Fruit fly (Drosophila melanogaster): ENCODE measurements around the gene zfh1.

Gene zfh1

DNA sequence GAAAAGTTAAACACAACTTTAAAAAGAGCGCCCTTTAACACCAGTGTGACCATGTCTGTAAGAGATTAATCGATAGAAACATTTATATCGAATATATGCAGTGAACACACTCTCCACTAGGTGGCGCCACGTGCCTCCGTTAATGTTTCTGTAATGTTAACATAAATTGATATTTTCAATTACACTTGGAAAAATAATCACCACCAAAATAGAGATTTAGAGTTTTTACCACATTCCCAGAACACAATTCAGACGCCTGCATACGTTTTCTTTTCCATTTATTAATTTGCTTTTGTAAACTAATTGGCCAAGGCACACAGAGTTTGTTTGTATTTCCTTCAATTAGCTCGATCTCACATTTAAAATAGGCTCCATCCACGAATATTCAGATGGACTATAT is 23.6 kb downstream of the zfh1 start (continued):
- TF ChIP-seq ewg (GFP tag; optimal IDR thresholded peaks at IDR 0.05) (no peak), CG4854 (GFP tag; optimal IDR thresholded peaks at IDR 0.05) (peak; percentile 6), wor (GFP tag; IDR thresholded peaks at IDR 0.05) (0 out of 2 replicates have a peak, but pooled peaks have one; percentile 12), CG1529 (GFP tag; optimal IDR thresholded peaks at IDR 0.05) (no peak), CG4730 (GFP tag; IDR thresholded peaks at IDR 0.05) (no peak), CG8281 (tag; optimal IDR thresholded peaks at IDR 0.05) (no peak), Rfx (GFP tag; IDR thresholded peaks at IDR 0.05) (peak; percentile 89), CG15601 (tag; optimal IDR thresholded peaks at IDR 0.05) (peak; percentile 5), cwo (GFP tag; optimal IDR thresholded peaks at IDR 0.05) (no peak), ara (GFP tag; IDR thresholded peaks at IDR 0.05) (peak; percentile 76; the same call in 1 of the 2 replicates), ERR (GFP tag; optimal IDR thresholded peaks at IDR 0.05) (no peak), lbe (GFP tag; optimal IDR thresholded peaks at IDR 0.05) (no peak), chinmo (GFP tag; IDR thresholded peaks at IDR 0.05; ENCODE audit: partially characterized antibody) (no peak), gfzf (GFP tag; optimal IDR thresholded peaks at IDR 0.05) (peak; percentile 60), Lpt (GFP tag; optimal IDR thresholded peaks at IDR 0.05) (no peak), org-1 (GFP tag; optimal IDR thresholded peaks at IDR 0.05) (no peak), Tbp (GFP tag; optimal IDR thresholded peaks at IDR 0.05) (no peak), Bgb (GFP tag; IDR thresholded peaks at IDR 0.05; ENCODE audit: partially characterized antibody) (peak; percentile 75), CG11085 (GFP tag; IDR thresholded peaks at IDR 0.05) (peak; percentile 41; the same call in 1 of the 2 replicates), CG4404 (GFP tag; IDR thresholded peaks at IDR 0.05) (no peak), Dll (GFP tag; IDR thresholded peaks at IDR 0.05; ENCODE audit: partially characterized antibody) (peak; percentile 51; the same call in 2 of the 4 replicates), zfh1 (GFP tag; IDR thresholded peaks at IDR 0.05) (peak; percentile 83), pfk (GFP tag; optimal IDR thresholded peaks at IDR 0.05) (no peak), CG2875 (GFP tag; optimal IDR thresholded peaks at IDR 0.05) (no peak), Hmx (GFP tag; optimal IDR thresholded peaks at IDR 0.05) (no peak), bcd (GFP tag; optimal IDR thresholded peaks at IDR 0.05) (peak; percentile 50), CG12391 (tag; optimal IDR thresholded peaks at IDR 0.05) (peak; percentile 24), ftz-f1 (GFP tag; optimal IDR thresholded peaks at IDR 0.05) (no peak), Usf (GFP tag; optimal IDR thresholded peaks at IDR 0.05) (no peak), CG14014 (GFP tag; IDR thresholded peaks at IDR 0.05) (peak; percentile 87), trem (tag; optimal IDR thresholded peaks at IDR 0.05) (peak; percentile 38), CG17361 (GFP tag; IDR thresholded peaks at IDR 0.05) (peak; percentile 78), ato (GFP tag; IDR thresholded peaks at IDR 0.05; ENCODE audit: partially characterized antibody) (peak; percentile 27; the same call in 1 of the 2 replicates), run (tag; optimal IDR thresholded peaks at IDR 0.05) (no peak), CG32767 (GFP tag; IDR thresholded peaks at IDR 0.05) (no peak), sens-2 (GFP tag; IDR thresholded peaks at IDR 0.05) (peak; percentile 80), Aef1 (GFP tag; IDR thresholded peaks at IDR 0.05) (peak; percentile 39; the same call in 1 of the 3 replicates), Gug (GFP tag; IDR thresholded peaks at IDR 0.05) (peak; percentile 48; the same call in 3 of the 4 replicates), psq (GFP tag; optimal IDR thresholded peaks at IDR 0.05) (no peak), slp2 (GFP tag; optimal IDR thresholded peaks at IDR 0.05) (peak; percentile 7), wek (GFP tag; optimal IDR thresholded peaks at IDR 0.05) (no peak), gro (GFP tag; optimal IDR thresholded peaks at IDR 0.05) (peak; percentile 45), CG2120 (GFP tag; optimal IDR thresholded peaks at IDR 0.05) (peak; percentile 32), toy (GFP tag; IDR thresholded peaks at IDR 0.05) (no peak), HmgD (GFP tag; optimal IDR thresholded peaks at IDR 0.05) (no peak), slou (GFP tag; optimal IDR thresholded peaks at IDR 0.05) (no peak), HLHmδ (GFP tag; optimal IDR thresholded peaks at IDR 0.05) (no peak), Doc3 (GFP tag; IDR thresholded peaks at IDR 0.05; ENCODE audit: partially characterized antibody) (0 out of 3 replicates have a peak, but pooled peaks have one; percentile 8), jigr1 (GFP tag; IDR thresholded peaks at IDR 0.05) (no peak), CG12155 (GFP tag; optimal IDR thresholded peaks at IDR 0.05) (no peak), CG12071 (GFP tag; optimal IDR thresholded peaks at IDR 0.05) (no peak)
